Worm (Caenorhabditis elegans): Measurements from ENCODE around the gene C56G2.5.

ce11 chrIII:6298131-6298530 lies 25.9 kb downstream of the C56G2.5 start, which contains the start of gene F47D12.3:
- TF ChIP-seq tab-1 (GFP tag; IDR thresholded peaks at IDR 0.05), result no peak
- no peak for TF ChIP-seq cog-1 (tag; optimal IDR thresholded peaks at IDR 0.05)
- no peak for TF ChIP-seq flt-1 (GFP tag; IDR thresholded peaks at IDR 0.05)
- no peak for TF ChIP-seq ref-1 (GFP tag; conservative IDR thresholded peaks at IDR 0.05)
- TF ChIP-seq ztf-23 (GFP tag; IDR thresholded peaks at IDR 0.05), result no peak
- no peak for TF ChIP-seq ztf-29 (GFP tag; IDR thresholded peaks at IDR 0.05)
- no peak for TF ChIP-seq klf-2 (GFP tag; conservative IDR thresholded peaks at IDR 0.05)

Data from whole organism, midembryonic.